Worm (Caenorhabditis elegans) whole organism, L4 larva: ENCODE results near the gene cki-1.
A peak's percentile ranks its signal among the peaks of the same experiment; 100 is the strongest.

Experiments
- D1046.2 ChIP-seq: fragments of 200-800 bp; sonication (Bioruptor generic); IDR thresholded peaks from 2 replicates; pipeline ENCODE4 v1.3.6; 2022; ENCODE audit warnings: missing genetic modification characterization, missing compliant biosample characterization
- F37D6.2 ChIP-seq: sonication (generic microtip); optimal IDR thresholded peaks from 2 replicates; lab custom pipeline; 2016; ENCODE audit warnings: mild to moderate bottlenecking, missing genetic modification characterization, missing compliant biosample characterization
- T20F7.1 ChIP-seq: fragments of 200-800 bp; sonication (Bioruptor generic); optimal IDR thresholded peaks from 2 replicates; lab custom pipeline; 2018; ENCODE audit warnings: mild to moderate bottlenecking, missing genetic modification characterization, missing compliant biosample characterization
- T26A8.4 ChIP-seq: fragments of 200-800 bp; sonication (Bioruptor generic); IDR thresholded peaks from 2 replicates; pipeline ENCODE4 v1.3.6; 2022; ENCODE audit warnings: missing genetic modification characterization, missing compliant biosample characterization
- Y75B8A.6 ChIP-seq: fragments of 200-800 bp; sonication (Bioruptor generic); IDR thresholded peaks from 2 replicates; pipeline ENCODE4 v1.3.6; 2022; ENCODE audit warnings: missing genetic modification reagents, missing genetic modification characterization, missing compliant biosample characterization
- ZK337.2 ChIP-seq: fragments of 200-800 bp; sonication (Bioruptor generic); IDR thresholded peaks from 2 replicates; pipeline ENCODE4 v1.3.6; 2022; ENCODE audit warnings: missing genetic modification reagents, missing genetic modification characterization, missing compliant biosample characterization
- aha-1 ChIP-seq: fragments of 150-350 bp; peaks from one replicate; lab custom pipeline; 2014; ENCODE audit warnings: missing biosample characterization, missing genetic modification characterization
- aly-2 ChIP-seq: sonication (generic microtip); optimal IDR thresholded peaks from 2 replicates; lab custom pipeline; 2018; ENCODE audit warnings: missing biosample characterization, missing genetic modification characterization
- ama-1 ChIP-seq: fragments of 150-350 bp; optimal IDR thresholded peaks from 2 replicates; lab custom pipeline; 2014; ENCODE audit warnings: inconsistent platforms, mixed read lengths
- arid-1 ChIP-seq: fragments of 200-800 bp; sonication (Bioruptor generic); conservative IDR thresholded peaks from 2 replicates; pipeline ENCODE4 v1.3.6; 2022; ENCODE audit warnings: missing genetic modification reagents, missing genetic modification characterization, missing compliant biosample characterization
- ceh-62 ChIP-seq: sonication (generic microtip); optimal IDR thresholded peaks from 2 replicates; lab custom pipeline; 2017; ENCODE audit warnings: missing biosample characterization, missing genetic modification characterization
- daf-12 ChIP-seq: fragments of 150-350 bp; optimal IDR thresholded peaks from 2 replicates; lab custom pipeline; 2014; ENCODE audit warnings: missing biosample characterization, missing genetic modification reagents, missing genetic modification characterization
- daf-16 ChIP-seq, 3 experiments: sonication (generic microtip); optimal IDR thresholded peaks; 2 replicates each; lab custom pipeline; 2016 to 2017; ENCODE audit warnings: missing genetic modification characterization in 3 of 3, missing genetic modification reagents in 3 of 3, mild to moderate bottlenecking in 2 of 3, missing compliant biosample characterization in 2 of 3, missing biosample characterization in 1 of 3, moderate library complexity in 1 of 3
- daf-19 ChIP-seq: fragments of 200-800 bp; sonication (Bioruptor generic); conservative IDR thresholded peaks from 2 replicates; pipeline ENCODE4 v1.3.6; 2022; ENCODE audit warnings: missing genetic modification characterization, missing compliant biosample characterization
- daf-8 ChIP-seq: fragments of 200-800 bp; sonication (Bioruptor generic); IDR thresholded peaks from 2 replicates; pipeline ENCODE4 v1.3.6; 2022; ENCODE audit warnings: missing genetic modification characterization, missing compliant biosample characterization
- dmd-6 ChIP-seq: fragments of 200-800 bp; sonication (Bioruptor generic); IDR thresholded peaks from 2 replicates; pipeline ENCODE4 v1.3.6; 2022; ENCODE audit warnings: missing genetic modification reagents, missing genetic modification characterization, missing compliant biosample characterization
- dpl-1 ChIP-seq: fragments of 150-350 bp; optimal IDR thresholded peaks from 2 replicates; lab custom pipeline; 2014; ENCODE audit warnings: missing biosample characterization, missing genetic modification reagents, missing genetic modification characterization
- dve-1 ChIP-seq: sonication (generic microtip); optimal IDR thresholded peaks from 2 replicates; lab custom pipeline; 2017; ENCODE audit warnings: antibody characterized with exemption, mild to moderate bottlenecking, missing genetic modification characterization, missing compliant biosample characterization; ENCODE audit not compliant: insufficient read depth
- gei-8 ChIP-seq: fragments of 200-800 bp; sonication (Bioruptor generic); optimal IDR thresholded peaks from 2 replicates; lab custom pipeline; 2018; ENCODE audit warnings: mild to moderate bottlenecking, missing genetic modification characterization, missing compliant biosample characterization
- hif-1 ChIP-seq, 2 experiments: sonication (generic microtip); optimal IDR thresholded peaks; 2 replicates each; lab custom pipeline; 2016 to 2017; ENCODE audit warnings: missing compliant biosample characterization in 2 of 2, missing genetic modification characterization in 2 of 2, missing genetic modification reagents in 2 of 2, missing genotype in 2 of 2, mild to moderate bottlenecking in 1 of 2
- hmg-1.1 ChIP-seq: fragments of 200-800 bp; sonication (Bioruptor generic); IDR thresholded peaks from 2 replicates; pipeline ENCODE4 v1.3.6; 2022; ENCODE audit warnings: missing genetic modification reagents, missing genetic modification characterization, missing compliant biosample characterization
- jun-1 ChIP-seq: fragments of 150-350 bp; optimal IDR thresholded peaks from 2 replicates; lab custom pipeline; 2014; ENCODE audit warnings: missing biosample characterization, missing genetic modification reagents, missing genetic modification characterization
- lim-7 ChIP-seq: fragments of 200-800 bp; sonication (Bioruptor generic); IDR thresholded peaks from 2 replicates; pipeline ENCODE4 v1.3.6; 2022; ENCODE audit warnings: missing genetic modification characterization, missing compliant biosample characterization
- lin-1 ChIP-seq: fragments of 200-800 bp; sonication (Bioruptor generic); IDR thresholded peaks from 2 replicates; pipeline ENCODE4 v1.3.6; 2022; ENCODE audit warnings: missing genetic modification reagents, missing genetic modification characterization, missing compliant biosample characterization
- lin-13 ChIP-seq: fragments of 150-350 bp; optimal IDR thresholded peaks from 2 replicates; lab custom pipeline; 2014; ENCODE audit warnings: missing biosample characterization, missing genetic modification reagents, missing genetic modification characterization
- lin-38 ChIP-seq: fragments of 200-800 bp; sonication (Bioruptor generic); IDR thresholded peaks from 2 replicates; pipeline ENCODE4 v1.3.6; 2022; ENCODE audit warnings: missing genetic modification reagents, missing genetic modification characterization, missing compliant biosample characterization
- lin-39 ChIP-seq: fragments of 150-350 bp; optimal IDR thresholded peaks from 2 replicates; lab custom pipeline; 2014; ENCODE audit warnings: missing biosample characterization, missing genetic modification reagents, missing genetic modification characterization
- lir-3 ChIP-seq: sonication (generic microtip); optimal IDR thresholded peaks from 2 replicates; lab custom pipeline; 2016; ENCODE audit warnings: mild to moderate bottlenecking, missing genetic modification characterization, missing compliant biosample characterization
- mep-1 ChIP-seq: fragments of 150-350 bp; sonication (generic microtip); optimal IDR thresholded peaks from 3 replicates; lab custom pipeline; 2014; ENCODE audit warnings: missing biosample characterization, missing genetic modification characterization
- nhr-10 ChIP-seq: fragments of 150-350 bp; optimal IDR thresholded peaks from 2 replicates; lab custom pipeline; 2014; ENCODE audit warnings: missing biosample characterization, missing genetic modification characterization
- nhr-102 ChIP-seq: sonication (generic microtip); optimal IDR thresholded peaks from 2 replicates; lab custom pipeline; 2016; ENCODE audit warnings: mild to moderate bottlenecking, missing genetic modification characterization, moderate library complexity, missing compliant biosample characterization
- nhr-111 ChIP-seq: fragments of 200-800 bp; sonication (Bioruptor generic); optimal IDR thresholded peaks from 2 replicates; lab custom pipeline; 2018; ENCODE audit warnings: mild to moderate bottlenecking, missing genetic modification characterization, missing compliant biosample characterization
- nhr-237 ChIP-seq: sonication (generic microtip); optimal IDR thresholded peaks from 2 replicates; lab custom pipeline; 2017; ENCODE audit warnings: missing biosample characterization, missing genetic modification characterization
- nhr-28 ChIP-seq: fragments of 150-350 bp; optimal IDR thresholded peaks from 2 replicates; lab custom pipeline; 2014; ENCODE audit warnings: missing biosample characterization, missing genetic modification characterization
- nhr-48 ChIP-seq: sonication (generic microtip); optimal IDR thresholded peaks from 2 replicates; lab custom pipeline; 2016; ENCODE audit warnings: mild to moderate bottlenecking, missing genetic modification characterization, missing compliant biosample characterization
- nhr-6 ChIP-seq: fragments of 150-350 bp; optimal IDR thresholded peaks from 2 replicates; lab custom pipeline; 2014; ENCODE audit warnings: missing biosample characterization, missing genetic modification characterization
- pha-4 ChIP-seq, 2 experiments: fragments of 150-350 bp in 1 of 2; fragments of 200-800 bp in 1 of 2; sonication (Bioruptor generic) in 1 of 2; IDR thresholded peaks in 1 of 2; optimal IDR thresholded peaks in 1 of 2; 2 replicates each; pipeline versions ENCODE4 v1.3.6 to Lab custom; 2014 to 2022; ENCODE audit warnings: missing genetic modification characterization in 2 of 2, missing genetic modification reagents in 2 of 2, missing biosample characterization in 1 of 2, missing compliant biosample characterization in 1 of 2
- rbr-2 ChIP-seq: sonication (generic microtip); optimal IDR thresholded peaks from 2 replicates; lab custom pipeline; 2016; ENCODE audit warnings: missing genotype, missing genetic modification characterization, missing compliant biosample characterization
- snpc-1.2 ChIP-seq: fragments of 200-800 bp; sonication (Bioruptor generic); IDR thresholded peaks from 2 replicates; pipeline ENCODE4 v1.3.6; 2022; ENCODE audit warnings: missing genetic modification reagents, missing genetic modification characterization, missing compliant biosample characterization
- tra-1 ChIP-seq: fragments of 200-800 bp; sonication (Bioruptor generic); IDR thresholded peaks from 2 replicates; pipeline ENCODE4 v1.3.6; 2022; ENCODE audit warnings: missing genetic modification reagents, missing genetic modification characterization, missing compliant biosample characterization
- unc-62 ChIP-seq, 3 experiments: fragments of 150-350 bp in 1 of 3; sonication (generic microtip); optimal IDR thresholded peaks in 2 of 3; peaks in 1 of 3; 1 replicate in 1 of 3; 2 replicates in 2 of 3; lab custom pipeline; 2014 to 2017; ENCODE audit warnings: missing biosample characterization in 3 of 3, missing genetic modification characterization in 3 of 3, missing genetic modification reagents in 3 of 3, missing genotype in 1 of 3
- vab-7 ChIP-seq: fragments of 200-800 bp; sonication (Bioruptor generic); IDR thresholded peaks from 2 replicates; pipeline ENCODE4 v1.3.6; 2022; ENCODE audit warnings: missing genetic modification reagents, missing genetic modification characterization, missing compliant biosample characterization
- zfp-2 ChIP-seq: sonication (generic microtip); optimal IDR thresholded peaks from 2 replicates; lab custom pipeline; 2016; ENCODE audit warnings: mild to moderate bottlenecking, missing genetic modification characterization, missing compliant biosample characterization
- zip-11 ChIP-seq: fragments of 200-800 bp; sonication (Bioruptor generic); IDR thresholded peaks from 2 replicates; pipeline ENCODE4 v1.3.6; 2022; ENCODE audit warnings: missing genetic modification characterization, missing compliant biosample characterization

Gene cki-1

DNA sequence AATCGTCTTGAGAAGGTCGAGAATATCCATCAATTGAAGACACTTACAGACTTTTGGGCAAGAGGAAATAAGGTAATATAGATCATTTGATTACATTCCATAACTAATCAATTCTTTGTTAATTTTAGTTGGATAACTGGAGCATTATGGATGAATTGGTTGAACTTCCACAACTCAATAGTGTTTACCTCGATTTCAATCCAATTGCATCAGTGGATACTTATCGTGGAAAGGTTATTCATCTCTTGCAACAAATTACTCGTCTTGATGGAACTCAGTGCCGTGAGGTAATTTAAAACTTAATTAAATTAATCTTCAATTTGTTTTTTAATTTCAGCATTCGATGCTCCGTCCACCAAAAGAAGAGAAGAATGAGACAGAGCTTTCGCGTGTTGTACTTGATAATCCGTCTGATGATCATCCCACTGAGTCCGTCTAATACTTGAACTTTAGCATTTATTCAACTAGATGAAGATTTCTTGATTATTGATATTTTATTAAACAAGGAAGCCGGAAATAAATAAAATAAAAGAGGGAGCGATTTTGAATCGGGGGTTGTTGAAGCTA, 37.5 kb upstream of the cki-1 start:
- TF ChIP-seq mep-1 (tag; lab: Kevin White, UChicago) (peak; percentile 27), nhr-102 (peak; percentile 39), D1046.2 (GFP tag; lab: Robert Waterston, UW) (peak; percentile 47; the same call in 1 of the 2 replicates), lin-38 (GFP tag; lab: Robert Waterston, UW) (peak; percentile 37; the same call in 1 of the 2 replicates), zfp-2 (tag; lab: Kevin White, UChicago) (no peak), unc-62 (GFP tag; optimal IDR thresholded peaks at IDR 0.05 in 1 of 2; lab: Kevin White, UChicago) (peak in 1 of 2 experiments; percentile 58), unc-62 (tag; optimal IDR thresholded peaks at IDR 0.05; lab: Kevin White, UChicago) (no peak), hmg-1.1 (GFP tag; lab: Robert Waterston, UW) (no peak), daf-16 (GFP tag; optimal IDR thresholded peaks at IDR 0.05; lab: Kevin White, UChicago) (no peak), daf-16 (tag; optimal IDR thresholded peaks at IDR 0.05; lab: Kevin White, UChicago) (peak; percentile 27), dve-1 (tag; lab: Kevin White, UChicago) (peak; percentile 9), nhr-6 (tag; lab: Kevin White, UChicago) (no peak), dmd-6 (GFP tag; lab: Robert Waterston, UW) (0 out of 2 replicates have a peak, but pooled peaks have one; percentile 13), arid-1 (GFP tag; lab: Robert Waterston, UW) (0 out of 2 replicates have a peak, but pooled peaks have one; percentile 23), T20F7.1 (GFP tag; lab: Kevin White, UChicago) (peak; percentile 4), T26A8.4 (GFP tag; lab: Robert Waterston, UW) (peak; percentile 54; the same call in 1 of the 2 replicates), nhr-111 (GFP tag; lab: Kevin White, UChicago) (no peak), ama-1 (lab: Kevin White, UChicago) (peak; percentile 63)

DNA sequence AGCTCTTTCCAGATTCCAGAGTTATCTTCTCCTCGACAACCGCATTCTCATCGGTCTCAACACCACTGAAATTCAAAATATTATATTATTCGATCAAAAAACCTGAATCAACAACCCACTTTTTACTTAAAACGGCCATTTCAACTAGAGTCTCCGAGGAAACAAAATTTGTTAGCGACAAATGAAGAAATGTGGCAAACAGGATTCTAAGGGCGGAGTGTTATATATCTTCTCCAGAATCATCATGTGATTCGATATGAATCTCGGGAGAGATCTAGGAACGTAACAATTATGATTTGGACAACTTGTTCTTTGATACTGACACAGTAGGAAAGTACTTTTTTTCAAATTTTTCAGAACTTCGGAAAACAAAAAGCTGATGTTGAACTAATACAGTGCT, 34.8 kb upstream of the cki-1 start:
- no peak for TF ChIP-seq gei-8 (GFP tag; lab: Kevin White, UChicago)
- no peak for TF ChIP-seq rbr-2 (tag; lab: Kevin White, UChicago)
- TF ChIP-seq tra-1 (GFP tag; lab: Robert Waterston, UW) = no peak
- no peak for TF ChIP-seq jun-1 (tag; lab: Kevin White, UChicago)
- TF ChIP-seq nhr-237 (tag; lab: Kevin White, UChicago) = no peak
- no peak for TF ChIP-seq D1046.2 (GFP tag; lab: Robert Waterston, UW)
- TF ChIP-seq daf-8 (GFP tag; lab: Robert Waterston, UW) = no peak
- no peak for TF ChIP-seq nhr-48
- peak in 1 of 2 experiments; percentile 89 for TF ChIP-seq unc-62 (GFP tag; optimal IDR thresholded peaks at IDR 0.05 in 1 of 2; lab: Kevin White, UChicago)
- TF ChIP-seq unc-62 (tag; optimal IDR thresholded peaks at IDR 0.05; lab: Kevin White, UChicago) = no peak
- TF ChIP-seq lin-38 (GFP tag; lab: Robert Waterston, UW) = no peak
- no peak for TF ChIP-seq dpl-1
- TF ChIP-seq nhr-28 (tag; lab: Kevin White, UChicago) = peak; percentile 6
- no peak for TF ChIP-seq ceh-62

DNA sequence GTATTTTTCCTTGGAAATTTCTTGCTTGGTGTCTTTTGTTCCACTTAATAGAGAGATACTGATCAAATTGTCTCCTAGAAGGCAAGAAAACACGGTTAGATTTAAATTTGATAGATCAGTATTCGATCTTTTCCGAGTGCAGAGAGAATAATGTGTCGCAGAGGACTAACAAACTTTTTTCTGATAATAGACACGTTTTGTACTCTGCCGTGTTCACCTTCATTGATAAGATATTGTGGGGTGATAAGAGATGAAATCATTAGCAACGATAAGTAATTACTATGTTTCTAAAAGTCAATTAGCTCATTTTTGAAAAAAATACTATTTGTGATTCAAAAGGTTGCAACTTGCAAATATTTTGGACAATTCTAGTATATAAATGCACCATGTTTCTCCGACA, 34.3 kb upstream of the cki-1 start:
- TF ChIP-seq hif-1 (tag; optimal IDR thresholded peaks at IDR 0.05; lab: Kevin White, UChicago) (peak in 1 of 2 experiments; percentile 42), F37D6.2 (no peak), nhr-10 (no peak), zip-11 (no peak), pha-4 (GFP tag; IDR thresholded peaks at IDR 0.05; lab: Robert Waterston, UW) (0 out of 2 replicates have a peak, but pooled peaks have one; percentile 26), pha-4 (tag; optimal IDR thresholded peaks at IDR 0.05; lab: Kevin White, UChicago) (no peak), vab-7 (GFP tag; lab: Robert Waterston, UW) (no peak), daf-12 (tag; lab: Kevin White, UChicago) (no peak), lin-1 (GFP tag; lab: Robert Waterston, UW) (no peak), nhr-6 (tag; lab: Kevin White, UChicago) (no peak), aly-2 (tag; lab: Kevin White, UChicago) (no peak), dmd-6 (GFP tag; lab: Robert Waterston, UW) (peak; percentile 64), T26A8.4 (GFP tag; lab: Robert Waterston, UW) (no peak), ZK337.2 (GFP tag; lab: Robert Waterston, UW) (no peak), ama-1 (lab: Kevin White, UChicago) (no peak), aha-1 (tag; lab: Kevin White, UChicago) (peak; percentile 57), lin-13 (GFP tag; lab: Kevin White, UChicago) (no peak), lin-39 (tag; lab: Kevin White, UChicago) (no peak), nhr-102 (no peak), D1046.2 (GFP tag; lab: Robert Waterston, UW) (no peak), daf-19 (GFP tag; lab: Robert Waterston, UW) (no peak), Y75B8A.6 (no peak), lim-7 (no peak), snpc-1.2 (GFP tag; lab: Robert Waterston, UW) (no peak), lir-3 (tag; lab: Kevin White, UChicago) (no peak), T20F7.1 (GFP tag; lab: Kevin White, UChicago) (no peak)
